Worm (Caenorhabditis elegans) whole organism, mixed stage, embryonic: ENCODE measurements around the gene pqn-41.

Source experiments
- bed-3 ChIP-seq: fragments of 200-800 bp; sonication (Bioruptor generic); optimal IDR thresholded peaks from 3 replicates; lab custom pipeline; 2018; ENCODE audit warnings: mild to moderate bottlenecking, missing genetic modification characterization, moderate library complexity, missing compliant biosample characterization
- blmp-1 ChIP-seq: fragments of 150-350 bp; optimal IDR thresholded peaks from 2 replicates; lab custom pipeline; 2014; ENCODE audit warnings: missing biosample characterization, missing genetic modification characterization
- ceh-43 ChIP-seq: fragments of 200-800 bp; sonication (Bioruptor generic); optimal IDR thresholded peaks from 2 replicates; lab custom pipeline; 2018; ENCODE audit warnings: mild to moderate bottlenecking, missing genetic modification characterization, moderate library complexity, missing compliant biosample characterization
- ceh-83 ChIP-seq: fragments of 200-800 bp; sonication (Bioruptor generic); optimal IDR thresholded peaks from 2 replicates; lab custom pipeline; 2018; ENCODE audit warnings: mild to moderate bottlenecking, missing genetic modification characterization, missing compliant biosample characterization
- ces-1 ChIP-seq: fragments of 150-350 bp; optimal IDR thresholded peaks from 2 replicates; lab custom pipeline; 2014; ENCODE audit warnings: missing biosample characterization, missing genetic modification reagents, missing genetic modification characterization
- cnd-1 ChIP-seq: fragments of 200-800 bp; sonication (Bioruptor generic); optimal IDR thresholded peaks from 2 replicates; lab custom pipeline; 2018; ENCODE audit warnings: mild to moderate bottlenecking, missing genetic modification characterization, missing compliant biosample characterization
- drap-1 ChIP-seq: fragments of 200-800 bp; sonication (Bioruptor generic); optimal IDR thresholded peaks from 3 replicates; lab custom pipeline; 2018; ENCODE audit warnings: mild to moderate bottlenecking, missing genetic modification characterization, missing compliant biosample characterization
- elt-1 ChIP-seq: sonication (generic microtip); optimal IDR thresholded peaks from 2 replicates; lab custom pipeline; 2017; ENCODE audit warnings: missing genetic modification characterization, mild to moderate bottlenecking, missing compliant biosample characterization, antibody characterized with exemption, moderate library complexity, borderline replicate concordance; ENCODE audit not compliant: insufficient read depth
- flh-1 ChIP-seq: fragments of 200-800 bp; sonication (Bioruptor generic); optimal IDR thresholded peaks from 2 replicates; lab custom pipeline; 2018; ENCODE audit warnings: mild to moderate bottlenecking, missing genetic modification characterization, moderate library complexity, missing compliant biosample characterization
- ham-2 ChIP-seq: fragments of 200-800 bp; sonication (Bioruptor generic); optimal IDR thresholded peaks from 2 replicates; lab custom pipeline; 2018; ENCODE audit warnings: mild to moderate bottlenecking, missing genetic modification characterization, missing compliant biosample characterization
- hlh-1 ChIP-seq: fragments of 150-350 bp; optimal IDR thresholded peaks from 2 replicates; lab custom pipeline; 2014; ENCODE audit warnings: missing biosample characterization, missing genetic modification reagents, missing genetic modification characterization
- lin-13 ChIP-seq: fragments of 150-350 bp; optimal IDR thresholded peaks from 2 replicates; lab custom pipeline; 2014; ENCODE audit warnings: missing biosample characterization, missing genetic modification characterization
- lsy-2 ChIP-seq: fragments of 150-350 bp; optimal IDR thresholded peaks from 2 replicates; lab custom pipeline; 2014; ENCODE audit warnings: missing biosample characterization, missing genetic modification characterization
- mab-5 ChIP-seq: fragments of 150-350 bp; optimal IDR thresholded peaks from 2 replicates; lab custom pipeline; 2014; ENCODE audit warnings: missing biosample characterization, missing genetic modification characterization
- mls-2 ChIP-seq: sonication (generic microtip); optimal IDR thresholded peaks from 2 replicates; lab custom pipeline; 2016; ENCODE audit warnings: mild to moderate bottlenecking, missing genetic modification characterization, moderate library complexity, missing compliant biosample characterization
- nhr-12 ChIP-seq: fragments of 150-350 bp; optimal IDR thresholded peaks from 2 replicates; lab custom pipeline; 2014; ENCODE audit warnings: missing biosample characterization, missing genetic modification characterization
- nhr-2 ChIP-seq: fragments of 150-350 bp; optimal IDR thresholded peaks from 2 replicates; lab custom pipeline; 2014; ENCODE audit warnings: missing biosample characterization, missing genetic modification characterization
- nhr-237 ChIP-seq: fragments of 150-350 bp; optimal IDR thresholded peaks from 2 replicates; lab custom pipeline; 2014; ENCODE audit warnings: missing biosample characterization, missing genetic modification characterization
- nhr-28 ChIP-seq: fragments of 150-350 bp; optimal IDR thresholded peaks from 2 replicates; lab custom pipeline; 2014; ENCODE audit warnings: missing biosample characterization, missing genetic modification characterization
- nhr-76 ChIP-seq: sonication (generic microtip); optimal IDR thresholded peaks from 2 replicates; lab custom pipeline; 2017; ENCODE audit warnings: missing biosample characterization, missing genetic modification characterization
- pha-4 ChIP-seq: fragments of 150-350 bp; optimal IDR thresholded peaks from 2 replicates; lab custom pipeline; 2018; ENCODE audit warnings: missing biosample characterization, missing genetic modification reagents, missing genetic modification characterization
- sem-2 ChIP-seq: fragments of 200-800 bp; sonication (Bioruptor generic); optimal IDR thresholded peaks from 2 replicates; lab custom pipeline; 2018; ENCODE audit warnings: mild to moderate bottlenecking, missing genetic modification characterization, missing compliant biosample characterization
- snpc-4 ChIP-seq: fragments of 150-350 bp; optimal IDR thresholded peaks from 2 replicates; lab custom pipeline; 2014; ENCODE audit warnings: missing biosample characterization, missing genetic modification characterization
- unc-120 ChIP-seq: sonication (generic microtip); optimal IDR thresholded peaks from 2 replicates; lab custom pipeline; 2017; ENCODE audit warnings: missing genetic modification characterization, missing compliant biosample characterization; ENCODE audit not compliant: poor library complexity, severe bottlenecking
- unc-39 ChIP-seq: fragments of 150-350 bp; optimal IDR thresholded peaks from 2 replicates; lab custom pipeline; 2014; ENCODE audit warnings: missing biosample characterization, missing genetic modification characterization
- unc-62 ChIP-seq: fragments of 150-350 bp; optimal IDR thresholded peaks from 2 replicates; lab custom pipeline; 2014; ENCODE audit warnings: missing biosample characterization, missing genetic modification reagents, missing genetic modification characterization
- zip-8 ChIP-seq: fragments of 150-350 bp; optimal IDR thresholded peaks from 2 replicates; lab custom pipeline; 2014; ENCODE audit warnings: missing biosample characterization, missing genetic modification characterization
- ztf-11 ChIP-seq: fragments of 150-350 bp; optimal IDR thresholded peaks from 2 replicates; lab custom pipeline; 2014; ENCODE audit warnings: missing biosample characterization, missing genetic modification characterization

The pqn-41 gene

ce11 chrIII:1927230-1927629, 21.5 kb downstream of the pqn-41 start:
- no peak for TF ChIP-seq nhr-12
- TF ChIP-seq lsy-2, result peak; percentile 61
- no peak for TF ChIP-seq nhr-28 (tag; lab: Kevin White, UChicago)
- peak; percentile 65 for TF ChIP-seq lin-13
- TF ChIP-seq nhr-2 (tag; lab: Kevin White, UChicago), result no peak
- TF ChIP-seq snpc-4, result no peak

- no peak for TF ChIP-seq cnd-1 (tag; lab: Kevin White, UChicago)
- TF ChIP-seq lsy-2, result peak; percentile 3
- peak; percentile 11 for TF ChIP-seq lin-13
- TF ChIP-seq, all 35 proteins: peak for 2
Observed at ce11 chrIII:1928741-1929499, 23.2 kb downstream of the pqn-41 start.

ce11 chrIII:1930714-1931273, 25.0 kb downstream of the pqn-41 start:
- TF ChIP-seq ham-2 (GFP tag; lab: Kevin White, UChicago), result no peak
- no peak for TF ChIP-seq ces-1
- no peak for TF ChIP-seq elt-1 (tag; lab: Kevin White, UChicago)
- no peak for TF ChIP-seq drap-1 (GFP tag; lab: Kevin White, UChicago)
- TF ChIP-seq unc-120 (tag; lab: Kevin White, UChicago), result no peak
- no peak for TF ChIP-seq nhr-12
- TF ChIP-seq, all 35 proteins: peak for 0

DNA sequence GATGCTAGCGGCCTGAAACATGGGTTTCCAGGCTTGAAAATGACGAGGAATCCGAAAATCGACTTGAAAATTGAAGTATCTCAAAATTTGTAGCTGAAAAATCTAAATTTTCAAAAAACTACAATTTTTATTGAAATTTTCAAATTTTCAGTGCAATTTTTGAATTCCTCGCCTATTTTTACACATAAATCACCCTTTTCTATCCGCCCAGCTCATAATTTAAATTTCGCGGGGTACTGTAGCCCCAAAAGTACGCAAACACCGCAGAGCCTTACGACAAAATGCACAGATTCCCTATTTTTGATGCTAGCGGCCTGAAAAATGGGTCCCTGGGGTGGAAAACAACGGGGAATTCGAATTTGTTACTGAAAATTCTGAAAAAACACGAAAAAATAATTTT, 25.8 kb downstream of the pqn-41 start:
- no peak for TF ChIP-seq snpc-4
- peak; percentile 12 for TF ChIP-seq lsy-2

DNA sequence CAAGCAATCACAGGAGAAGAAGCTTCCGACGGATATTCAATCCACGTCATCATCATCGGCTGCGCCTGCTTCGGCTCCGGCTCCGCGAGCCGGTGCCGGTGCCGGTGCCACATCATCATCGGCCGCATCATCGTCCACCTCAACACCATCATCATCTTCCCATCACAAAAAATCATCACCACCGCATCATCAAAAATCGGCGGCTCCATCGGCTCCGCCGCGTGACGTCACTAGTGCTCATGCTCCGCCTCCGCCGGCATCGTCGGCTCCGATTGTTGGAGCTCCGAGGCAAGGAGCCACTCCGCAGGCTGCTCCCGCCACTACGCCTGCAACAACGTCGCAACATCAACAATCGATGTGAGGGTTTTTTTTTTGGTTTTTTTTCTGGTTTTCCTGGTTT, 26.3 kb downstream of the pqn-41 start:
- no peak for TF ChIP-seq pha-4
- TF ChIP-seq nhr-2 (tag; lab: Kevin White, UChicago), result no peak
- no peak for TF ChIP-seq unc-120 (tag; lab: Kevin White, UChicago)
- TF ChIP-seq zip-8 (tag; lab: Kevin White, UChicago), result no peak
- TF ChIP-seq ceh-83 (GFP tag; lab: Kevin White, UChicago), result no peak
- TF ChIP-seq flh-1 (GFP tag; lab: Kevin White, UChicago), result no peak
- TF ChIP-seq snpc-4, result no peak
- TF ChIP-seq ztf-11 (tag; lab: Kevin White, UChicago), result no peak
- TF ChIP-seq lsy-2, result no peak
- TF ChIP-seq nhr-237 (tag; lab: Kevin White, UChicago), result no peak
- TF ChIP-seq nhr-76, result no peak
- no peak for TF ChIP-seq unc-62 (GFP tag; lab: Kevin White, UChicago)

DNA sequence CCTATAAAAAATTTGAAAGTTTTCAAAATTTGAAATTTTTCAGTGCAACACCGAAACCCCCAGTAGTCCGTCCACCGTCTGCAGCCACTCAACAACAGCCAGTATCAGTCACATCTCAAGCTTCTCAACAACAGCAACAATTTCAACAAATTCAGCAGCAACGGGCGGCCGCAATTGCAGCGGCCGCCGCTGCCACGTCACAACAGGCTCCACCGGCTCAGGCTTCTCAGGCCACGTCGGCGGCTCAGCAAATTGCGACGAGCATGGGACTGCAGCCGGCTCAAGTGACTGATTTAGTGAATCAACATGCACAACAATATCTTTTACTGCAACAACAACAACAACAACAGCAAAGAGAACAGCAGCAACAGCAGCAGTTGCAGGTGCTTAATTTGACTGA, 28.4 kb downstream of the pqn-41 start:
- TF ChIP-seq mab-5 (tag; lab: Kevin White, UChicago), result no peak
- no peak for TF ChIP-seq blmp-1 (tag; lab: Kevin White, UChicago)
- TF ChIP-seq nhr-28 (tag; lab: Kevin White, UChicago), result no peak
- no peak for TF ChIP-seq nhr-76
- no peak for TF ChIP-seq hlh-1 (tag; lab: Kevin White, UChicago)
- TF ChIP-seq drap-1 (GFP tag; lab: Kevin White, UChicago), result no peak
- no peak for TF ChIP-seq ham-2 (GFP tag; lab: Kevin White, UChicago)
- TF ChIP-seq bed-3, result no peak
- TF ChIP-seq ceh-43, result no peak
- TF ChIP-seq unc-120 (tag; lab: Kevin White, UChicago), result no peak
- no peak for TF ChIP-seq mls-2 (tag; lab: Kevin White, UChicago)
- TF ChIP-seq flh-1 (GFP tag; lab: Kevin White, UChicago), result no peak
- no peak for TF ChIP-seq lsy-2
- no peak for TF ChIP-seq unc-39 (tag; lab: Kevin White, UChicago)
- no peak for TF ChIP-seq nhr-237 (tag; lab: Kevin White, UChicago)
- no peak for TF ChIP-seq elt-1 (tag; lab: Kevin White, UChicago)
- no peak for TF ChIP-seq zip-8 (tag; lab: Kevin White, UChicago)
- no peak for TF ChIP-seq sem-2 (GFP tag; lab: Kevin White, UChicago)
